Fruit fly (Drosophila melanogaster) whole organism, prepupa: ENCODE results near the gene emc.

ENCODE experiments used
- Blimp-1 ChIP-seq: fragments of 200-800 bp; sonication (Bioruptor generic); optimal IDR thresholded peaks from 3 replicates; lab custom pipeline; 2017; ENCODE audit warnings: missing biosample characterization, missing genetic modification characterization, mild to moderate bottlenecking, moderate library complexity, missing genetic modification reagents
- CG10631 ChIP-seq: fragments of 200-800 bp; sonication (Bioruptor generic); optimal IDR thresholded peaks from 2 replicates; lab custom pipeline; 2016; ENCODE audit warnings: missing biosample characterization, missing genetic modification characterization
- CG10669 ChIP-seq: fragments of 200-800 bp; sonication (Bioruptor generic); optimal IDR thresholded peaks from 3 replicates; lab custom pipeline; 2018; ENCODE audit warnings: missing biosample characterization, mild to moderate bottlenecking, missing genetic modification characterization, moderate library complexity
- CG11294 ChIP-seq: fragments of 200-800 bp; sonication (Bioruptor generic); IDR thresholded peaks from 2 replicates; pipeline ENCODE4 v1.3.6; 2022; ENCODE audit warnings: missing biosample characterization, missing genetic modification characterization
- CG11762 ChIP-seq: fragments of 200-800 bp; sonication (Bioruptor generic); optimal IDR thresholded peaks from 3 replicates; lab custom pipeline; 2016; ENCODE audit warnings: missing biosample characterization, missing genetic modification characterization; ENCODE audit not compliant: insufficient read depth
- CG11902 ChIP-seq: fragments of 200-800 bp; sonication (Bioruptor generic); optimal IDR thresholded peaks from 3 replicates; lab custom pipeline; 2016; ENCODE audit warnings: missing biosample characterization, missing genetic modification characterization
- CG15336 ChIP-seq: fragments of 200-800 bp; sonication (Bioruptor generic); IDR thresholded peaks from 2 replicates; pipeline ENCODE4 v1.3.6; 2022; ENCODE audit warnings: missing biosample characterization, missing genetic modification characterization
- CG1621 ChIP-seq: fragments of 200-800 bp; sonication (Bioruptor generic); optimal IDR thresholded peaks from 3 replicates; lab custom pipeline; 2018; ENCODE audit warnings: missing biosample characterization, mild to moderate bottlenecking, missing genetic modification characterization
- CG16779 ChIP-seq: fragments of 200-800 bp; sonication (Bioruptor generic); optimal IDR thresholded peaks from 3 replicates; lab custom pipeline; 2017; ENCODE audit warnings: missing biosample characterization, mild to moderate bottlenecking, missing genetic modification characterization
- CG3032 ChIP-seq: fragments of 200-800 bp; optimal IDR thresholded peaks from 2 replicates; lab custom pipeline; 2019; ENCODE audit warnings: missing biosample characterization, mild to moderate bottlenecking, missing genetic modification characterization, moderate library complexity
- CG31627 ChIP-seq: fragments of 200-800 bp; sonication (Bioruptor generic); optimal IDR thresholded peaks from 3 replicates; lab custom pipeline; 2016; ENCODE audit warnings: missing biosample characterization, missing genetic modification characterization
- CG32006 ChIP-seq: fragments of 200-800 bp; sonication (Bioruptor generic); optimal IDR thresholded peaks from 3 replicates; lab custom pipeline; 2017; ENCODE audit warnings: missing biosample characterization, mild to moderate bottlenecking, missing genetic modification characterization
- CG34406 ChIP-seq: fragments of 200-800 bp; sonication (Bioruptor generic); optimal IDR thresholded peaks from 3 replicates; lab custom pipeline; 2016; ENCODE audit warnings: missing biosample characterization, missing genetic modification characterization
- CG3919 ChIP-seq: fragments of 200-800 bp; sonication (Bioruptor generic); optimal IDR thresholded peaks from 3 replicates; lab custom pipeline; 2016; ENCODE audit warnings: missing biosample characterization, missing genetic modification characterization
- CG4318 ChIP-seq: fragments of 200-800 bp; sonication (Bioruptor generic); optimal IDR thresholded peaks from 3 replicates; lab custom pipeline; 2017; ENCODE audit warnings: missing biosample characterization, mild to moderate bottlenecking, missing genetic modification characterization
- CG6163 ChIP-seq: fragments of 200-800 bp; sonication (Bioruptor generic); IDR thresholded peaks from 3 replicates; pipeline ENCODE4 v1.3.6; 2022; ENCODE audit warnings: missing biosample characterization, missing genetic modification characterization
- CG6792 ChIP-seq: fragments of 200-800 bp; sonication (Bioruptor generic); optimal IDR thresholded peaks from 3 replicates; lab custom pipeline; 2016; ENCODE audit warnings: missing biosample characterization, missing genetic modification characterization
- CG6854 ChIP-seq: fragments of 200-800 bp; sonication (Bioruptor generic); optimal IDR thresholded peaks from 2 replicates; lab custom pipeline; 2017; ENCODE audit warnings: missing biosample characterization, mild to moderate bottlenecking, missing genetic modification characterization
- CG7368 ChIP-seq: fragments of 200-800 bp; sonication (Bioruptor generic); optimal IDR thresholded peaks from 3 replicates; lab custom pipeline; 2016; ENCODE audit warnings: missing biosample characterization, missing genetic modification characterization
- CG8119 ChIP-seq: fragments of 200-800 bp; sonication (Bioruptor generic); IDR thresholded peaks from 3 replicates; pipeline ENCODE4 v1.3.6; 2022; ENCODE audit warnings: missing biosample characterization, missing genetic modification characterization
- CG8632 ChIP-seq: fragments of 200-800 bp; sonication (Bioruptor generic); optimal IDR thresholded peaks from 3 replicates; lab custom pipeline; 2016; ENCODE audit warnings: missing biosample characterization, missing genetic modification characterization
- CG9139 ChIP-seq: fragments of 200-800 bp; sonication (Bioruptor generic); optimal IDR thresholded peaks from 3 replicates; lab custom pipeline; 2017; ENCODE audit warnings: missing biosample characterization, mild to moderate bottlenecking, missing genetic modification characterization
- Eip75B ChIP-seq: fragments of 200-800 bp; sonication (Bioruptor generic); optimal IDR thresholded peaks from 3 replicates; lab custom pipeline; 2016; ENCODE audit warnings: missing biosample characterization, missing genetic modification characterization
- Eip78C ChIP-seq: fragments of 200-800 bp; sonication (Bioruptor generic); peaks from one replicate; lab custom pipeline; 2016; ENCODE audit warnings: missing biosample characterization, missing genetic modification characterization
- Ets21C ChIP-seq: fragments of 200-800 bp; sonication (Bioruptor generic); optimal IDR thresholded peaks from 3 replicates; lab custom pipeline; 2016; ENCODE audit warnings: missing biosample characterization, missing genetic modification characterization
- Gug ChIP-seq: fragments of 200-800 bp; sonication (Bioruptor generic); IDR thresholded peaks from 2 replicates; pipeline ENCODE4 v1.3.6; 2022; ENCODE audit warnings: missing biosample characterization, missing genetic modification characterization
- Hr38 ChIP-seq: sonication (Bioruptor generic); optimal IDR thresholded peaks from 2 replicates; lab custom pipeline; 2016; ENCODE audit warnings: missing biosample characterization, missing genetic modification characterization
- Hr39 ChIP-seq: fragments of 200-800 bp; sonication (Bioruptor generic); optimal IDR thresholded peaks from 2 replicates; lab custom pipeline; 2016; ENCODE audit warnings: missing biosample characterization, missing genetic modification characterization
- Hr4 ChIP-seq: fragments of 200-800 bp; sonication (Bioruptor generic); optimal IDR thresholded peaks from 3 replicates; lab custom pipeline; 2016; ENCODE audit warnings: missing biosample characterization, missing genetic modification characterization
- Met ChIP-seq: fragments of 200-800 bp; sonication (Bioruptor generic); optimal IDR thresholded peaks from 3 replicates; lab custom pipeline; 2016; ENCODE audit warnings: missing biosample characterization, missing genetic modification characterization
- OdsH ChIP-seq: fragments of 200-800 bp; sonication (Bioruptor generic); optimal IDR thresholded peaks from 3 replicates; lab custom pipeline; 2016; ENCODE audit warnings: missing biosample characterization, missing genetic modification characterization
- Smox ChIP-seq: fragments of 200-800 bp; sonication (Bioruptor generic); optimal IDR thresholded peaks from 3 replicates; lab custom pipeline; 2016; ENCODE audit warnings: missing biosample characterization, missing genetic modification characterization
- Sox102F ChIP-seq: fragments of 200-800 bp; sonication (Bioruptor generic); optimal IDR thresholded peaks from 2 replicates; lab custom pipeline; 2016; ENCODE audit warnings: missing biosample characterization, mild to moderate bottlenecking, missing genetic modification characterization
- Sox14 ChIP-seq: fragments of 200-800 bp; sonication (Bioruptor generic); optimal IDR thresholded peaks from 3 replicates; lab custom pipeline; 2016; ENCODE audit warnings: missing biosample characterization, missing genetic modification characterization
- achi ChIP-seq: fragments of 200-800 bp; sonication (Bioruptor generic); optimal IDR thresholded peaks from 3 replicates; lab custom pipeline; 2016; ENCODE audit warnings: missing biosample characterization, missing genetic modification characterization
- acj6 ChIP-seq: fragments of 200-800 bp; sonication (Bioruptor generic); optimal IDR thresholded peaks from 3 replicates; lab custom pipeline; 2016; ENCODE audit warnings: missing biosample characterization, missing genetic modification characterization
- cyc ChIP-seq: fragments of 200-800 bp; sonication (Bioruptor generic); optimal IDR thresholded peaks from 3 replicates; lab custom pipeline; 2016; ENCODE audit warnings: missing biosample characterization, missing genetic modification characterization
- dac ChIP-seq: fragments of 200-800 bp; sonication (Bioruptor generic); optimal IDR thresholded peaks from 2 replicates; lab custom pipeline; 2017; ENCODE audit warnings: missing biosample characterization, mild to moderate bottlenecking, missing genetic modification characterization
- dsx ChIP-seq: fragments of 200-800 bp; optimal IDR thresholded peaks from 3 replicates; lab custom pipeline; 2019; ENCODE audit warnings: missing biosample characterization, mild to moderate bottlenecking, missing genetic modification characterization, moderate library complexity; ENCODE audit not compliant: poor library complexity, severe bottlenecking
- eg ChIP-seq: fragments of 200-800 bp; sonication (Bioruptor generic); IDR thresholded peaks from 3 replicates; pipeline ENCODE4 v1.3.6; 2022; ENCODE audit warnings: missing biosample characterization, missing genetic modification characterization
- esn ChIP-seq: fragments of 200-800 bp; sonication (Bioruptor generic); optimal IDR thresholded peaks from 2 replicates; lab custom pipeline; 2016; ENCODE audit warnings: missing biosample characterization, mild to moderate bottlenecking, missing genetic modification characterization, moderate library complexity
- lz ChIP-seq: fragments of 200-800 bp; sonication (Bioruptor generic); optimal IDR thresholded peaks from 3 replicates; lab custom pipeline; 2016; ENCODE audit warnings: missing biosample characterization, missing genetic modification characterization
- net ChIP-seq: fragments of 200-800 bp; sonication (Bioruptor generic); optimal IDR thresholded peaks from 3 replicates; lab custom pipeline; 2016; ENCODE audit warnings: missing biosample characterization, missing genetic modification characterization
- pdm3 ChIP-seq: fragments of 200-800 bp; sonication (Bioruptor generic); optimal IDR thresholded peaks from 3 replicates; lab custom pipeline; 2016; ENCODE audit warnings: missing biosample characterization, missing genetic modification characterization
- spab ChIP-seq: fragments of 200-800 bp; sonication (Bioruptor generic); optimal IDR thresholded peaks from 2 replicates; lab custom pipeline; 2017; ENCODE audit warnings: missing biosample characterization, mild to moderate bottlenecking, missing genetic modification characterization, missing genetic modification reagents
- ss ChIP-seq, 2 experiments: fragments of 200-800 bp; sonication (Bioruptor generic); optimal IDR thresholded peaks; 2 replicates in 1 of 2; 3 replicates in 1 of 2; lab custom pipeline; 2017 to 2018; ENCODE audit warnings: mild to moderate bottlenecking in 2 of 2, missing biosample characterization in 2 of 2, missing genetic modification characterization in 2 of 2, moderate library complexity in 1 of 2
- svp ChIP-seq: fragments of 200-800 bp; sonication (Bioruptor generic); peaks from one replicate; lab custom pipeline; 2016; ENCODE audit warnings: missing biosample characterization, missing genetic modification characterization
- topi ChIP-seq: fragments of 200-800 bp; sonication (Bioruptor generic); optimal IDR thresholded peaks from 3 replicates; lab custom pipeline; 2016; ENCODE audit warnings: missing biosample characterization, missing genetic modification characterization
- vri ChIP-seq: fragments of 200-800 bp; sonication (Bioruptor generic); optimal IDR thresholded peaks from 3 replicates; lab custom pipeline; 2016; ENCODE audit warnings: missing biosample characterization, mild to moderate bottlenecking, missing genetic modification characterization

Gene emc

DNA sequence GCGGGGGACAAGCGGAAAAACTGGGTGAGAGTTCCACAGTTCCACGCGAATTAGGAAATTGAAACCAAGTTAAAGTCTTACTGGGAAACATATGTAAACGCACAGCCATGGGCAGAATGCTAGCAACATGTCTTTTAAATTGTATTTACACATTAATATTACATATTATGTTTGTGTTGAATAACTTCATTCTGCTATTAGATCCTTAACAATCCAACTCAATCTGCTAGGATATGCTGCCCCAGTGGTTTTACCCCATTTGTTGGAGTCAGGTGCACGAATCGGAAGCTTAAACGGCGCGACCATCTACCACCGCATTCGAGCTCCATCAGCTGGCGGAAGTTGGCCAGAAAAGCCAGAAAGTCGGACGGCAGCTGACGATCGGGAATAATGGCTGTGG is 7.2 kb downstream of the emc start (continued):
- peak; percentile 87 for TF ChIP-seq CG15336 (GFP tag; lab: Robert Waterston, UW)
- no peak for TF ChIP-seq CG16779 (tag; lab: Kevin White, UChicago)
- peak; percentile 12 for TF ChIP-seq CG10631
- no peak for TF ChIP-seq CG6854 (GFP tag; lab: Kevin White, UChicago)
- peak; percentile 49 for TF ChIP-seq dac
- TF ChIP-seq ss (GFP tag; optimal IDR thresholded peaks at IDR 0.05; lab: Kevin White, UChicago): no peak
- TF ChIP-seq esn (GFP tag; lab: Kevin White, UChicago): no peak
- no peak for TF ChIP-seq vri (GFP tag; lab: Kevin White, UChicago)
- TF ChIP-seq CG1621 (tag; lab: Kevin White, UChicago): no peak
- no peak for TF ChIP-seq Blimp-1 (GFP tag; lab: Kevin White, UChicago)
- TF ChIP-seq Hr39 (GFP tag; lab: Kevin White, UChicago): no peak
- peak; percentile 65 for TF ChIP-seq CG6163 (GFP tag; lab: Robert Waterston, UW)
- TF ChIP-seq CG11762 (GFP tag; lab: Kevin White, UChicago): no peak
- TF ChIP-seq CG6792 (GFP tag; lab: Kevin White, UChicago): no peak
- peak; percentile 32 for TF ChIP-seq CG11294 (GFP tag; lab: Robert Waterston, UW)
- TF ChIP-seq Hr38 (GFP tag; lab: Kevin White, UChicago): no peak
- no peak for TF ChIP-seq topi (GFP tag; lab: Kevin White, UChicago)
- no peak for TF ChIP-seq dsx
- no peak for TF ChIP-seq CG8632 (GFP tag; lab: Kevin White, UChicago)
- TF ChIP-seq CG11902 (GFP tag; lab: Kevin White, UChicago): no peak
- peak; percentile 49 for TF ChIP-seq OdsH
- peak; percentile 36 for TF ChIP-seq Eip78C
- TF ChIP-seq Sox102F (GFP tag; lab: Kevin White, UChicago): no peak
- TF ChIP-seq CG4318 (GFP tag; lab: Kevin White, UChicago): peak; percentile 71
- peak; percentile 5 for TF ChIP-seq Met (GFP tag; lab: Kevin White, UChicago)
- TF ChIP-seq svp (GFP tag; lab: Kevin White, UChicago): no peak
- TF ChIP-seq CG10669 (GFP tag; lab: Kevin White, UChicago): no peak

DNA sequence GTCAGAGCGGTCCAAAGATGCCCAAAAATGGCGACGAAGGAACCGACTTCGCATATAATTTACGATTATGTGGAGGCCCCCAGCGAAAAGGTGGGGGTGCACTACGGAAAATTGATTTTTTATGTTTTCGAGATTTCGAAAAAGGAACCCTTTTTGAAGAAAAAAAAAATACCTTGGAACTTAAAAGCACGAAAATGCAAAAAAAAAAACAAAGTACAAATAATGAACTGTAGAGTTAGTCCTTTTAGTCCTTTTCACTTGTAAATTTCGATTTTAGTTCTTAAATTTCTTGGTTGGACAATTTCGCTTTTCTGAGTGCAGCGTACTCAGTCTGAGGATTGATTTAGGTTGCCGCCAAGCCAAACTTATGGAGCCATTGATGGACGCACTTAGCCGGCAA is 9.3 kb downstream of the emc start:
- TF ChIP-seq CG6163 (GFP tag; lab: Robert Waterston, UW) (peak; percentile 28; the same call in 1 of the 3 replicates), lz (GFP tag; lab: Kevin White, UChicago) (peak; percentile 63), OdsH (peak; percentile 39), Sox102F (GFP tag; lab: Kevin White, UChicago) (peak; percentile 72), CG8632 (GFP tag; lab: Kevin White, UChicago) (peak; percentile 17), CG9139 (GFP tag; lab: Kevin White, UChicago) (no peak), pdm3 (GFP tag; lab: Kevin White, UChicago) (peak; percentile 2), achi (GFP tag; lab: Kevin White, UChicago) (peak; percentile 27), CG3032 (tag; lab: Kevin White, UChicago) (no peak), CG15336 (GFP tag; lab: Robert Waterston, UW) (peak; percentile 41), CG3919 (peak; percentile 32), CG7368 (GFP tag; lab: Kevin White, UChicago) (no peak), esn (GFP tag; lab: Kevin White, UChicago) (peak; percentile 73), cyc (peak; percentile 54), Hr39 (GFP tag; lab: Kevin White, UChicago) (peak; percentile 65), CG32006 (GFP tag; lab: Kevin White, UChicago) (peak; percentile 19), CG11902 (GFP tag; lab: Kevin White, UChicago) (peak; percentile 23), acj6 (GFP tag; lab: Kevin White, UChicago) (peak; percentile 20), CG31627 (peak; percentile 41), Smox (GFP tag; lab: Kevin White, UChicago) (peak; percentile 58), Eip78C (peak; percentile 60), topi (GFP tag; lab: Kevin White, UChicago) (peak; percentile 62), spab (no peak), net (GFP tag; lab: Kevin White, UChicago) (no peak), CG34406 (GFP tag; lab: Kevin White, UChicago) (peak; percentile 27), Ets21C (GFP tag; lab: Kevin White, UChicago) (peak; percentile 37), svp (GFP tag; lab: Kevin White, UChicago) (peak; percentile 83), CG6792 (GFP tag; lab: Kevin White, UChicago) (peak; percentile 38), CG10669 (GFP tag; lab: Kevin White, UChicago) (no peak), Met (GFP tag; lab: Kevin White, UChicago) (peak; percentile 77), vri (GFP tag; lab: Kevin White, UChicago) (peak; percentile 55), CG10631 (no peak), Eip75B (GFP tag; lab: Kevin White, UChicago) (peak; percentile 40), Hr4 (GFP tag; lab: Kevin White, UChicago) (peak; percentile 19), Gug (GFP tag; lab: Robert Waterston, UW) (no peak), eg (GFP tag; lab: Robert Waterston, UW) (no peak), CG8119 (GFP tag; lab: Robert Waterston, UW) (no peak), Sox14 (no peak)
- TF ChIP-seq, all 60 proteins: peak for 27
